Fruit fly (Drosophila melanogaster) whole organism, embryonic: ENCODE results near the gene ND-24L.

Source experiments
- Adf1 ChIP-seq: fragments of 200-800 bp; sonication (Bioruptor generic); IDR thresholded peaks from 2 replicates; pipeline ENCODE4 v1.3.6; 2022; ENCODE audit warnings: missing biosample characterization, missing genetic modification characterization
- Atf-2 ChIP-seq: fragments of 200-800 bp; sonication (Bioruptor generic); optimal IDR thresholded peaks from 2 replicates; lab custom pipeline; 2016; ENCODE audit warnings: missing biosample characterization, missing genetic modification characterization
- B-H1 ChIP-seq: fragments of 200-800 bp; sonication (Bioruptor generic); IDR thresholded peaks from 3 replicates; pipeline ENCODE4 v1.3.6; 2022; ENCODE audit warnings: missing biosample characterization, missing genetic modification characterization
- CG13775 ChIP-seq: fragments of 200-800 bp; sonication (Bioruptor generic); optimal IDR thresholded peaks from 3 replicates; lab custom pipeline; 2017; ENCODE audit warnings: missing biosample characterization, mild to moderate bottlenecking, missing genetic modification characterization
- CG15514 ChIP-seq: fragments of 200-800 bp; sonication (Bioruptor generic); optimal IDR thresholded peaks from 3 replicates; lab custom pipeline; 2017; ENCODE audit warnings: missing biosample characterization, missing genetic modification characterization, mild to moderate bottlenecking, moderate library complexity, missing genetic modification reagents
- CG17568 ChIP-seq: fragments of 200-800 bp; sonication (Bioruptor generic); optimal IDR thresholded peaks from 2 replicates; lab custom pipeline; 2018; ENCODE audit warnings: missing biosample characterization, mild to moderate bottlenecking, missing genetic modification characterization, moderate library complexity
- CG18011 ChIP-seq: fragments of 200-800 bp; sonication (Bioruptor generic); optimal IDR thresholded peaks from 2 replicates; lab custom pipeline; 2017; ENCODE audit warnings: missing biosample characterization, missing genetic modification characterization, mild to moderate bottlenecking, moderate library complexity, missing genotype
- CG18262 ChIP-seq: fragments of 200-800 bp; optimal IDR thresholded peaks from 3 replicates; lab custom pipeline; 2019; ENCODE audit warnings: missing biosample characterization, mild to moderate bottlenecking, missing genetic modification characterization, moderate library complexity
- CG2120 ChIP-seq: fragments of 200-800 bp; sonication (Bioruptor generic); optimal IDR thresholded peaks from 3 replicates; lab custom pipeline; 2016; ENCODE audit warnings: missing biosample characterization, missing genetic modification characterization
- CG2129 ChIP-seq: fragments of 200-800 bp; sonication (Bioruptor generic); IDR thresholded peaks from 2 replicates; pipeline ENCODE4 v1.3.6; 2022; ENCODE audit warnings: missing biosample characterization, missing genetic modification characterization; ENCODE audit not compliant: partially characterized antibody
- CG2678 ChIP-seq: fragments of 200-800 bp; sonication (Bioruptor generic); optimal IDR thresholded peaks from 3 replicates; lab custom pipeline; 2019; ENCODE audit warnings: missing biosample characterization, mild to moderate bottlenecking, missing genetic modification characterization, moderate library complexity
- CG2875 ChIP-seq: fragments of 200-800 bp; sonication (Bioruptor generic); optimal IDR thresholded peaks from 2 replicates; lab custom pipeline; 2017; ENCODE audit warnings: missing biosample characterization, mild to moderate bottlenecking, missing genetic modification characterization, missing genetic modification reagents
- CG31365 ChIP-seq: fragments of 200-800 bp; sonication (Bioruptor generic); optimal IDR thresholded peaks from 2 replicates; lab custom pipeline; 2018; ENCODE audit warnings: missing biosample characterization, mild to moderate bottlenecking, missing genetic modification characterization
- CG3726 ChIP-seq: fragments of 200-800 bp; sonication (Bioruptor generic); IDR thresholded peaks from 3 replicates; pipeline ENCODE4, ENCODE4 v1.3.6; 2022; ENCODE audit warnings: missing biosample characterization, missing genetic modification characterization
- CG42726 ChIP-seq: fragments of 200-800 bp; sonication (Bioruptor generic); IDR thresholded peaks from 2 replicates; pipeline ENCODE4 v1.3.6; 2022; ENCODE audit warnings: missing biosample characterization, missing genetic modification characterization; ENCODE audit not compliant: partially characterized antibody
- CG5245 ChIP-seq: fragments of 200-800 bp; sonication (Bioruptor generic); optimal IDR thresholded peaks from 3 replicates; lab custom pipeline; 2016; ENCODE audit warnings: missing biosample characterization, missing genetic modification characterization
- CG6765 ChIP-seq: fragments of 200-800 bp; sonication (Bioruptor generic); optimal IDR thresholded peaks from 3 replicates; lab custom pipeline; 2017; ENCODE audit warnings: missing biosample characterization, mild to moderate bottlenecking, missing genetic modification characterization
- CG8290 ChIP-seq, 3 experiments: fragments of 200-800 bp; sonication (Bioruptor generic); optimal IDR thresholded peaks; 2 replicates each; lab custom pipeline; 2016 to 2019; ENCODE audit warnings: missing biosample characterization in 3 of 3, missing genetic modification characterization in 3 of 3, mild to moderate bottlenecking in 2 of 3, moderate library complexity in 1 of 3
- CG9727 ChIP-seq: fragments of 200-800 bp; sonication (Bioruptor generic); optimal IDR thresholded peaks from 3 replicates; lab custom pipeline; 2017; ENCODE audit warnings: missing biosample characterization, mild to moderate bottlenecking, missing genetic modification characterization
- CG9932 ChIP-seq: fragments of 200-800 bp; sonication (Bioruptor generic); IDR thresholded peaks from 2 replicates; pipeline ENCODE4 v1.3.6; 2022; ENCODE audit warnings: missing biosample characterization, missing genetic modification characterization
- Chrac-16 ChIP-seq: fragments of 200-800 bp; sonication (Bioruptor generic); optimal IDR thresholded peaks from 3 replicates; lab custom pipeline; 2016; ENCODE audit warnings: missing biosample characterization, missing genetic modification characterization
- CoRest ChIP-seq: fragments of 200-800 bp; sonication (Bioruptor generic); optimal IDR thresholded peaks from 3 replicates; lab custom pipeline; 2018; ENCODE audit warnings: missing biosample characterization, mild to moderate bottlenecking, missing genetic modification characterization, moderate library complexity
- CrebB ChIP-seq: fragments of 200-800 bp; sonication (Bioruptor generic); optimal IDR thresholded peaks from 3 replicates; lab custom pipeline; 2018; ENCODE audit warnings: missing biosample characterization, mild to moderate bottlenecking, missing genetic modification characterization
- Dll ChIP-seq: fragments of 200-800 bp; sonication (Bioruptor generic); IDR thresholded peaks from 4 replicates; pipeline ENCODE4 v1.3.6; 2022; ENCODE audit warnings: missing biosample characterization, missing genetic modification characterization; ENCODE audit not compliant: partially characterized antibody
- Doc3 ChIP-seq: fragments of 200-800 bp; sonication (Bioruptor generic); IDR thresholded peaks from 3 replicates; pipeline ENCODE4 v1.3.6; 2022; ENCODE audit warnings: missing biosample characterization, missing genetic modification characterization; ENCODE audit not compliant: partially characterized antibody
- E2f2 ChIP-seq: fragments of 200-800 bp; sonication (Bioruptor generic); IDR thresholded peaks from 2 replicates; pipeline ENCODE4 v1.3.6; 2022; ENCODE audit warnings: missing biosample characterization, missing genetic modification characterization
- Ets65A ChIP-seq: fragments of 200-800 bp; sonication (Bioruptor generic); peaks from one replicate; lab custom pipeline; 2016; ENCODE audit warnings: missing biosample characterization, missing genetic modification characterization
- Gsc ChIP-seq: fragments of 200-800 bp; sonication (Bioruptor generic); IDR thresholded peaks from 2 replicates; pipeline ENCODE4 v1.3.6; 2022; ENCODE audit warnings: missing biosample characterization, missing genetic modification characterization
- HLH4C ChIP-seq: fragments of 200-800 bp; sonication (Bioruptor generic); IDR thresholded peaks from 3 replicates; pipeline ENCODE4 v1.3.6; 2022; ENCODE audit warnings: missing biosample characterization, missing genetic modification characterization; ENCODE audit not compliant: partially characterized antibody
- Lhr ChIP-seq: fragments of 200-800 bp; sonication (Bioruptor generic); optimal IDR thresholded peaks from 3 replicates; lab custom pipeline; 2017; ENCODE audit warnings: mild to moderate bottlenecking, missing biosample characterization, missing genetic modification reagents, missing genetic modification characterization
- Xrp1 ChIP-seq: fragments of 200-800 bp; sonication (Bioruptor generic); IDR thresholded peaks from 2 replicates; pipeline ENCODE4 v1.3.6; 2022; ENCODE audit warnings: missing biosample characterization, missing genetic modification characterization
- bigmax ChIP-seq: fragments of 200-800 bp; sonication (Bioruptor generic); optimal IDR thresholded peaks from 2 replicates; lab custom pipeline; 2018; ENCODE audit warnings: missing biosample characterization, mild to moderate bottlenecking, missing genetic modification characterization
- caup ChIP-seq: fragments of 200-800 bp; sonication (Bioruptor generic); optimal IDR thresholded peaks from 3 replicates; lab custom pipeline; 2017; ENCODE audit warnings: missing biosample characterization, mild to moderate bottlenecking, missing genetic modification characterization, moderate library complexity; ENCODE audit not compliant: severe bottlenecking
- crol ChIP-seq: fragments of 200-800 bp; sonication (Bioruptor generic); IDR thresholded peaks from 2 replicates; pipeline ENCODE4 v1.3.6; 2022; ENCODE audit warnings: missing biosample characterization, missing genetic modification characterization
- dan ChIP-seq: fragments of 200-800 bp; sonication (Bioruptor generic); IDR thresholded peaks from 2 replicates; pipeline ENCODE4 v1.3.6; 2022; ENCODE audit warnings: missing biosample characterization, missing genetic modification characterization
- fd3F ChIP-seq: fragments of 200-800 bp; sonication (Bioruptor generic); optimal IDR thresholded peaks from 2 replicates; lab custom pipeline; 2018; ENCODE audit warnings: missing biosample characterization, mild to moderate bottlenecking, missing genetic modification characterization, moderate library complexity
- ftz-f1 ChIP-seq: fragments of 200-800 bp; sonication (Bioruptor generic); optimal IDR thresholded peaks from 2 replicates; lab custom pipeline; 2016; ENCODE audit warnings: missing biosample characterization, missing genetic modification characterization
- hbn ChIP-seq: fragments of 200-800 bp; sonication (Bioruptor generic); IDR thresholded peaks from 2 replicates; pipeline ENCODE4 v1.3.6; 2022; ENCODE audit warnings: missing biosample characterization, missing genetic modification characterization; ENCODE audit not compliant: partially characterized antibody
- her ChIP-seq: fragments of 200-800 bp; sonication (Bioruptor generic); optimal IDR thresholded peaks from 2 replicates; lab custom pipeline; 2016; ENCODE audit warnings: missing biosample characterization, missing genetic modification characterization
- jigr1 ChIP-seq: fragments of 200-800 bp; sonication (Bioruptor generic); IDR thresholded peaks from 3 replicates; pipeline ENCODE4 v1.3.6; 2022; ENCODE audit warnings: missing biosample characterization, missing genetic modification characterization
- nmo ChIP-seq: fragments of 200-800 bp; sonication (Bioruptor generic); optimal IDR thresholded peaks from 2 replicates; lab custom pipeline; 2018; ENCODE audit warnings: missing biosample characterization, mild to moderate bottlenecking, missing genetic modification characterization, moderate library complexity
- odd ChIP-seq: fragments of 200-800 bp; sonication (Bioruptor generic); optimal IDR thresholded peaks from 2 replicates; lab custom pipeline; 2017; ENCODE audit warnings: missing biosample characterization, mild to moderate bottlenecking, missing genetic modification characterization
- peb ChIP-seq: fragments of 200-800 bp; sonication (Bioruptor generic); IDR thresholded peaks from 2 replicates; pipeline ENCODE4 v1.3.6; 2022; ENCODE audit warnings: missing biosample characterization, missing genetic modification characterization
- pita ChIP-seq: fragments of 200-800 bp; sonication (Bioruptor generic); optimal IDR thresholded peaks from 2 replicates; lab custom pipeline; 2017; ENCODE audit warnings: missing biosample characterization, mild to moderate bottlenecking, missing genetic modification characterization
- pzg ChIP-seq: fragments of 200-800 bp; sonication (Bioruptor generic); optimal IDR thresholded peaks from 3 replicates; lab custom pipeline; 2018; ENCODE audit warnings: missing biosample characterization, mild to moderate bottlenecking, missing genetic modification characterization, moderate library complexity
- sens ChIP-seq: fragments of 200-800 bp; sonication (Bioruptor generic); peaks from one replicate; lab custom pipeline; 2016; ENCODE audit warnings: missing biosample characterization, missing genetic modification characterization
- sim ChIP-seq: fragments of 200-800 bp; sonication (Bioruptor generic); IDR thresholded peaks from 2 replicates; pipeline ENCODE4 v1.3.6; 2022; ENCODE audit warnings: missing biosample characterization, missing genetic modification characterization
- slp2 ChIP-seq: fragments of 200-800 bp; sonication (Bioruptor generic); optimal IDR thresholded peaks from 2 replicates; lab custom pipeline; 2016; ENCODE audit warnings: missing biosample characterization, missing genetic modification characterization
- stwl ChIP-seq: fragments of 200-800 bp; sonication (Bioruptor generic); optimal IDR thresholded peaks from 3 replicates; lab custom pipeline; 2018; ENCODE audit warnings: missing biosample characterization, mild to moderate bottlenecking, missing genetic modification characterization, moderate library complexity
- tna ChIP-seq: fragments of 200-800 bp; sonication (Bioruptor generic); IDR thresholded peaks from 2 replicates; pipeline ENCODE4 v1.3.6; 2022; ENCODE audit warnings: missing biosample characterization, missing genetic modification characterization; ENCODE audit not compliant: partially characterized antibody

Gene ND-24L

DNA sequence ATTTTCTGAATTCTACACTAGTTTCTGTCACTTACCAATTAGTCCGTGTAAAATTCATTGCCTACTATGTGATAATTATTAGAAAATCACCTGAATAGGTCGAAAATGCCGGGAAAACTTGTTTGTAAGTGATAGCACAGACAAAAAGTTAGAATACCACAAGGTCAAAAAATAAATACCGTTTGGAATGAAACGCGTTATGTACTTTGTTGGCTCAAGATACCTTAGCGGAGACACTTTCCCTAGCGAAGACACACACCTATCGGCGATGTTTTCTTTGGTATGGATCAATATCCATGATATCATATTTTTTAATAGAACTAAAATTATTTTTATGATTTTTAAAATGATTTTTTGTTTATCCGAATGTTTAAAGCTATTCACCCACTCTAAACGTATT is 18.5 kb upstream of the ND-24L start, which contains the start of gene CG6479 (continued):
- no peak for TF ChIP-seq CG5245 (GFP tag; lab: Kevin White, UChicago)
- TF ChIP-seq Ets65A (GFP tag; lab: Kevin White, UChicago), result no peak
- TF ChIP-seq caup (GFP tag; lab: Kevin White, UChicago), result no peak
- no peak for TF ChIP-seq HLH4C (GFP tag; lab: Robert Waterston, UW)
- TF ChIP-seq bigmax (GFP tag; lab: Kevin White, UChicago), result peak; percentile 3
- TF ChIP-seq CG9932 (GFP tag; lab: Robert Waterston, UW), result peak; percentile 14; the same call in 1 of the 2 replicates
- no peak for TF ChIP-seq Adf1 (GFP tag; lab: Robert Waterston, UW)
- peak; percentile 81 for TF ChIP-seq Lhr
- TF ChIP-seq CG18262 (tag; lab: Kevin White, UChicago), result no peak
- no peak for TF ChIP-seq CrebB (tag; lab: Kevin White, UChicago)
- peak; percentile 32; the same call in 1 of the 2 replicates for TF ChIP-seq CG42726 (GFP tag; lab: Robert Waterston, UW)
- TF ChIP-seq sens (GFP tag; lab: Kevin White, UChicago), result no peak
- no peak for TF ChIP-seq CG17568
- no peak for TF ChIP-seq her (GFP tag; lab: Kevin White, UChicago)
- no peak for TF ChIP-seq dan
- TF ChIP-seq crol (GFP tag; lab: Robert Waterston, UW), result no peak
- TF ChIP-seq peb (GFP tag; lab: Robert Waterston, UW), result no peak
- TF ChIP-seq CG13775 (GFP tag; lab: Kevin White, UChicago), result no peak
- peak; percentile 59; the same call in 3 of the 4 replicates for TF ChIP-seq Dll (GFP tag; lab: Robert Waterston, UW)
- no peak for TF ChIP-seq CG31365 (tag; lab: Kevin White, UChicago)
- TF ChIP-seq fd3F (GFP tag; lab: Kevin White, UChicago), result no peak
- TF ChIP-seq B-H1 (GFP tag; lab: Robert Waterston, UW), result no peak
- no peak for TF ChIP-seq CG18011 (GFP tag; lab: Kevin White, UChicago)
- TF ChIP-seq CG2129, result no peak
- peak; percentile 38 for TF ChIP-seq CG15514 (GFP tag; lab: Kevin White, UChicago)
- TF ChIP-seq stwl (tag; lab: Kevin White, UChicago), result peak; percentile 64
- TF ChIP-seq CG8290 (GFP tag; optimal IDR thresholded peaks at IDR 0.05; lab: Kevin White, UChicago), result peak; percentile 52
- no peak for TF ChIP-seq CG8290 (tag; optimal IDR thresholded peaks at IDR 0.05; lab: Kevin White, UChicago)
- no peak for TF ChIP-seq CG2875
- peak; percentile 86 for TF ChIP-seq ftz-f1
- TF ChIP-seq CG6765 (GFP tag; lab: Kevin White, UChicago), result no peak
- peak; percentile 28; the same call in 1 of the 2 replicates for TF ChIP-seq hbn (GFP tag; lab: Robert Waterston, UW)
- TF ChIP-seq nmo (GFP tag; lab: Kevin White, UChicago), result peak; percentile 41
- TF ChIP-seq Gsc (GFP tag; lab: Robert Waterston, UW), result no peak
- no peak for TF ChIP-seq CG2678 (tag; lab: Kevin White, UChicago)
- TF ChIP-seq sim (GFP tag; lab: Robert Waterston, UW), result no peak
- no peak for TF ChIP-seq Xrp1 (GFP tag; lab: Robert Waterston, UW)
- no peak for TF ChIP-seq CG2120 (GFP tag; lab: Kevin White, UChicago)
- TF ChIP-seq odd (GFP tag; lab: Kevin White, UChicago), result no peak
- peak; percentile 34; the same call in 1 of the 3 replicates for TF ChIP-seq jigr1
- TF ChIP-seq CG9727 (GFP tag; lab: Kevin White, UChicago), result no peak
- TF ChIP-seq Doc3, result no peak
- no peak for TF ChIP-seq CG3726 (GFP tag; lab: Robert Waterston, UW)
- TF ChIP-seq tna (GFP tag; lab: Robert Waterston, UW), result no peak
- TF ChIP-seq E2f2, result peak; percentile 51
- TF ChIP-seq CoRest, result peak; percentile 29
- TF ChIP-seq Chrac-16 (GFP tag; lab: Kevin White, UChicago), result no peak
- TF ChIP-seq Atf-2 (GFP tag; lab: Kevin White, UChicago), result no peak
- peak; percentile 74 for TF ChIP-seq pzg
- peak; percentile 78 for TF ChIP-seq pita (GFP tag; lab: Kevin White, UChicago)
- no peak for TF ChIP-seq slp2 (GFP tag; lab: Kevin White, UChicago)
